Worm (Caenorhabditis elegans) whole organism, mixed stage, embryonic: ENCODE measurements around the gene T19D12.1.
A peak's percentile ranks its signal among the peaks of the same experiment; 100 is the strongest.

Source experiments
- M03D4.4 ChIP-seq: sonication (generic microtip); optimal IDR thresholded peaks from 2 replicates; lab custom pipeline; 2017; ENCODE audit warnings: mild to moderate bottlenecking, missing genetic modification characterization, missing compliant biosample characterization
- bed-3 ChIP-seq: fragments of 200-800 bp; sonication (Bioruptor generic); optimal IDR thresholded peaks from 3 replicates; lab custom pipeline; 2018; ENCODE audit warnings: mild to moderate bottlenecking, missing genetic modification characterization, moderate library complexity, missing compliant biosample characterization
- drap-1 ChIP-seq: fragments of 200-800 bp; sonication (Bioruptor generic); optimal IDR thresholded peaks from 3 replicates; lab custom pipeline; 2018; ENCODE audit warnings: mild to moderate bottlenecking, missing genetic modification characterization, missing compliant biosample characterization
- elt-1 ChIP-seq: sonication (generic microtip); optimal IDR thresholded peaks from 2 replicates; lab custom pipeline; 2017; ENCODE audit warnings: missing genetic modification characterization, mild to moderate bottlenecking, missing compliant biosample characterization, antibody characterized with exemption, moderate library complexity, borderline replicate concordance; ENCODE audit not compliant: insufficient read depth
- elt-3 ChIP-seq: fragments of 150-350 bp; optimal IDR thresholded peaks from 2 replicates; lab custom pipeline; 2014; ENCODE audit warnings: missing biosample characterization, missing genetic modification characterization
- flh-1 ChIP-seq: fragments of 200-800 bp; sonication (Bioruptor generic); optimal IDR thresholded peaks from 2 replicates; lab custom pipeline; 2018; ENCODE audit warnings: mild to moderate bottlenecking, missing genetic modification characterization, moderate library complexity, missing compliant biosample characterization
- lsy-2 ChIP-seq: fragments of 150-350 bp; optimal IDR thresholded peaks from 2 replicates; lab custom pipeline; 2014; ENCODE audit warnings: missing biosample characterization, missing genetic modification characterization
- mab-5 ChIP-seq: fragments of 150-350 bp; optimal IDR thresholded peaks from 2 replicates; lab custom pipeline; 2014; ENCODE audit warnings: missing biosample characterization, missing genetic modification characterization
- mep-1 ChIP-seq: fragments of 150-350 bp; optimal IDR thresholded peaks from 2 replicates; lab custom pipeline; 2017; ENCODE audit warnings: missing biosample characterization, missing genetic modification reagents, missing genetic modification characterization, inconsistent platforms
- nhr-2 ChIP-seq: fragments of 150-350 bp; optimal IDR thresholded peaks from 2 replicates; lab custom pipeline; 2014; ENCODE audit warnings: missing biosample characterization, missing genetic modification characterization
- nhr-28 ChIP-seq: fragments of 150-350 bp; optimal IDR thresholded peaks from 2 replicates; lab custom pipeline; 2014; ENCODE audit warnings: missing biosample characterization, missing genetic modification characterization
- nhr-76 ChIP-seq: sonication (generic microtip); optimal IDR thresholded peaks from 2 replicates; lab custom pipeline; 2017; ENCODE audit warnings: missing biosample characterization, missing genetic modification characterization
- sptf-1 ChIP-seq: sonication (generic microtip); optimal IDR thresholded peaks from 2 replicates; lab custom pipeline; 2017; ENCODE audit warnings: mild to moderate bottlenecking, missing genetic modification characterization, moderate library complexity, missing compliant biosample characterization
- unc-120 ChIP-seq: sonication (generic microtip); optimal IDR thresholded peaks from 2 replicates; lab custom pipeline; 2017; ENCODE audit warnings: missing genetic modification characterization, missing compliant biosample characterization; ENCODE audit not compliant: poor library complexity, severe bottlenecking
- unc-39 ChIP-seq: fragments of 150-350 bp; optimal IDR thresholded peaks from 2 replicates; lab custom pipeline; 2014; ENCODE audit warnings: missing biosample characterization, missing genetic modification characterization
- unc-62 ChIP-seq: fragments of 150-350 bp; optimal IDR thresholded peaks from 2 replicates; lab custom pipeline; 2014; ENCODE audit warnings: missing biosample characterization, missing genetic modification reagents, missing genetic modification characterization

The T19D12.1 gene

ce11 chrII:6718221-6718620 lies 51.5 kb downstream of the T19D12.1 start, which contains the start of gene tsp-10:
tsp-10 (plus strand) TSS chrII:6718586.
- no peak for TF ChIP-seq mab-5 (tag; lab: Kevin White, UChicago)
- no peak for TF ChIP-seq elt-3 (tag; lab: Kevin White, UChicago)
- no peak for TF ChIP-seq lsy-2 (tag; lab: Kevin White, UChicago)
- TF ChIP-seq sptf-1 (tag; lab: Kevin White, UChicago), result no peak
- no peak for TF ChIP-seq nhr-76 (tag; lab: Kevin White, UChicago)

- TF ChIP-seq mep-1 (tag; lab: Kevin White, UChicago), result peak; percentile 5
- peak; percentile 48 for TF ChIP-seq unc-39 (tag; lab: Kevin White, UChicago)
- TF ChIP-seq elt-1 (tag; lab: Kevin White, UChicago), result no peak
- TF ChIP-seq sptf-1 (tag; lab: Kevin White, UChicago), result peak; percentile 42
- TF ChIP-seq nhr-76 (tag; lab: Kevin White, UChicago), result no peak
- no peak for TF ChIP-seq flh-1 (GFP tag; lab: Kevin White, UChicago)
- no peak for TF ChIP-seq mab-5 (tag; lab: Kevin White, UChicago)
- no peak for TF ChIP-seq nhr-28
- TF ChIP-seq nhr-2, result no peak
- TF ChIP-seq unc-62 (GFP tag; lab: Kevin White, UChicago), result no peak
- peak; percentile 30 for TF ChIP-seq drap-1 (GFP tag; lab: Kevin White, UChicago)
- peak; percentile 52 for TF ChIP-seq M03D4.4 (tag; lab: Kevin White, UChicago)
- peak; percentile 41 for TF ChIP-seq unc-120 (tag; lab: Kevin White, UChicago)
- TF ChIP-seq bed-3 (GFP tag; lab: Kevin White, UChicago), result peak; percentile 34
- TF ChIP-seq, all 35 proteins: peak for 7
These were observed 54.9 kb downstream of the T19D12.1 start for ce11 chrII:6721581-6721980.
